Fruit fly (Drosophila melanogaster) whole organism, embryonic: ENCODE data around the gene Eip75B.

Source experiments
- Adf1 ChIP-seq: fragments of 200-800 bp; sonication (Bioruptor generic); IDR thresholded peaks from 2 replicates; pipeline ENCODE4 v1.3.6; 2022; ENCODE audit warnings: missing biosample characterization, missing genetic modification characterization
- B-H2 ChIP-seq: fragments of 200-800 bp; sonication (Bioruptor generic); optimal IDR thresholded peaks from 2 replicates; lab custom pipeline; 2018; ENCODE audit warnings: missing biosample characterization, mild to moderate bottlenecking, missing genetic modification characterization
- BEAF-32 ChIP-seq: fragments of 200-800 bp; sonication (Bioruptor generic); optimal IDR thresholded peaks from 3 replicates; lab custom pipeline; 2017; ENCODE audit warnings: missing biosample characterization, missing genetic modification characterization, mild to moderate bottlenecking, moderate library complexity, missing genetic modification reagents
- Blimp-1 ChIP-seq: fragments of 200-800 bp; sonication (Bioruptor generic); optimal IDR thresholded peaks from 3 replicates; lab custom pipeline; 2018; ENCODE audit warnings: missing biosample characterization, missing genetic modification characterization, mild to moderate bottlenecking, moderate library complexity, missing genetic modification reagents
- CG10147 ChIP-seq: fragments of 200-800 bp; sonication (Bioruptor generic); optimal IDR thresholded peaks from 2 replicates; lab custom pipeline; 2019; ENCODE audit warnings: missing biosample characterization, mild to moderate bottlenecking, missing genetic modification characterization, moderate library complexity
- CG12659 ChIP-seq: fragments of 200-800 bp; sonication (Bioruptor generic); optimal IDR thresholded peaks from 3 replicates; lab custom pipeline; 2017; ENCODE audit warnings: mild to moderate bottlenecking, missing biosample characterization, missing genetic modification reagents, missing genetic modification characterization
- CG13287 ChIP-seq: fragments of 200-800 bp; sonication (Bioruptor generic); IDR thresholded peaks from 2 replicates; pipeline ENCODE4 v1.3.6; 2022; ENCODE audit warnings: missing biosample characterization, missing genetic modification characterization; ENCODE audit not compliant: partially characterized antibody
- CG14710 ChIP-seq: fragments of 200-800 bp; sonication (Bioruptor generic); optimal IDR thresholded peaks from 3 replicates; lab custom pipeline; 2019; ENCODE audit warnings: missing biosample characterization, mild to moderate bottlenecking, missing genetic modification characterization, moderate library complexity
- CG15479 ChIP-seq: fragments of 200-800 bp; sonication (Bioruptor generic); optimal IDR thresholded peaks from 3 replicates; lab custom pipeline; 2019; ENCODE audit warnings: missing biosample characterization, mild to moderate bottlenecking, missing genetic modification characterization, moderate library complexity
- CG17912 ChIP-seq: fragments of 200-800 bp; sonication (Bioruptor generic); optimal IDR thresholded peaks from 2 replicates; lab custom pipeline; 2018; ENCODE audit warnings: missing biosample characterization, mild to moderate bottlenecking, missing genetic modification characterization
- CG2116 ChIP-seq: fragments of 200-800 bp; sonication (Bioruptor generic); optimal IDR thresholded peaks from 3 replicates; lab custom pipeline; 2018; ENCODE audit warnings: missing biosample characterization, mild to moderate bottlenecking, missing genetic modification characterization
- CG32772 ChIP-seq: fragments of 200-800 bp; sonication (Bioruptor generic); IDR thresholded peaks from 2 replicates; pipeline ENCODE4 v1.3.6; 2022; ENCODE audit warnings: missing biosample characterization, missing genetic modification characterization
- CG3407 ChIP-seq: fragments of 200-800 bp; sonication (Bioruptor generic); optimal IDR thresholded peaks from 2 replicates; lab custom pipeline; 2018; ENCODE audit warnings: missing biosample characterization, mild to moderate bottlenecking, missing genetic modification characterization
- CG34224 ChIP-seq: fragments of 200-800 bp; sonication (Bioruptor generic); IDR thresholded peaks from 3 replicates; pipeline ENCODE4 v1.3.6; 2022; ENCODE audit warnings: missing biosample characterization, missing genetic modification characterization; ENCODE audit not compliant: partially characterized antibody
- CG4854 ChIP-seq: fragments of 200-800 bp; sonication (Bioruptor generic); optimal IDR thresholded peaks from 2 replicates; lab custom pipeline; 2016; ENCODE audit warnings: missing biosample characterization, missing genetic modification characterization, inconsistent platforms
- CG6765 ChIP-seq: fragments of 200-800 bp; sonication (Bioruptor generic); optimal IDR thresholded peaks from 3 replicates; lab custom pipeline; 2017; ENCODE audit warnings: missing biosample characterization, mild to moderate bottlenecking, missing genetic modification characterization
- CG8924 ChIP-seq: fragments of 200-800 bp; optimal IDR thresholded peaks from 3 replicates; lab custom pipeline; 2019; ENCODE audit warnings: missing biosample characterization, mild to moderate bottlenecking, missing genetic modification characterization, moderate library complexity
- CG9797 ChIP-seq: fragments of 200-800 bp; sonication (Bioruptor generic); optimal IDR thresholded peaks from 3 replicates; lab custom pipeline; 2018; ENCODE audit warnings: missing biosample characterization, mild to moderate bottlenecking, missing genetic modification characterization
- Camta ChIP-seq: fragments of 200-800 bp; sonication (Bioruptor generic); optimal IDR thresholded peaks from 2 replicates; lab custom pipeline; 2016; ENCODE audit warnings: missing biosample characterization, missing genetic modification characterization
- Chrac-16 ChIP-seq: fragments of 200-800 bp; sonication (Bioruptor generic); optimal IDR thresholded peaks from 3 replicates; lab custom pipeline; 2016; ENCODE audit warnings: missing biosample characterization, missing genetic modification characterization
- Deaf1 ChIP-seq: fragments of 200-800 bp; optimal IDR thresholded peaks from 3 replicates; lab custom pipeline; 2019; ENCODE audit warnings: missing biosample characterization, mild to moderate bottlenecking, missing genetic modification characterization, moderate library complexity
- Doc3 ChIP-seq: fragments of 200-800 bp; sonication (Bioruptor generic); IDR thresholded peaks from 3 replicates; pipeline ENCODE4 v1.3.6; 2022; ENCODE audit warnings: missing biosample characterization, missing genetic modification characterization; ENCODE audit not compliant: partially characterized antibody
- Eip74EF ChIP-seq, 2 experiments: fragments of 200-800 bp in 1 of 2; fragments of >200 bp in 1 of 2; sonication (Bioruptor generic) in 1 of 2; optimal IDR thresholded peaks; 2 replicates each; lab custom pipeline; 2017 to 2019; ENCODE audit warnings: missing biosample characterization in 2 of 2, missing genetic modification characterization in 2 of 2, mild to moderate bottlenecking in 1 of 2, moderate library complexity in 1 of 2
- MTF-1 ChIP-seq: fragments of 200-800 bp; sonication (Bioruptor generic); optimal IDR thresholded peaks from 2 replicates; lab custom pipeline; 2018; ENCODE audit warnings: missing biosample characterization, mild to moderate bottlenecking, missing genetic modification characterization, borderline replicate concordance
- Max ChIP-seq: fragments of 200-800 bp; sonication (Bioruptor generic); optimal IDR thresholded peaks from 2 replicates; lab custom pipeline; 2016; ENCODE audit warnings: missing biosample characterization, mild to moderate bottlenecking, missing genetic modification characterization
- Rfx ChIP-seq: fragments of 200-800 bp; sonication (Bioruptor generic); IDR thresholded peaks from 2 replicates; pipeline ENCODE4 v1.3.6; 2022; ENCODE audit warnings: missing biosample characterization, missing genetic modification characterization
- Scr ChIP-seq: fragments of 200-800 bp; sonication (Bioruptor generic); IDR thresholded peaks from 2 replicates; pipeline ENCODE4 v1.3.6; 2022; ENCODE audit warnings: missing biosample characterization, missing genetic modification characterization; ENCODE audit not compliant: partially characterized antibody
- Sry-β ChIP-seq: fragments of 200-800 bp; sonication (Bioruptor generic); optimal IDR thresholded peaks from 2 replicates; lab custom pipeline; 2018; ENCODE audit warnings: missing biosample characterization, mild to moderate bottlenecking, missing genetic modification characterization, moderate library complexity
- Vsx1 ChIP-seq: fragments of 200-800 bp; sonication (Bioruptor generic); optimal IDR thresholded peaks from 2 replicates; lab custom pipeline; 2017; ENCODE audit warnings: missing biosample characterization, mild to moderate bottlenecking, missing genetic modification characterization, missing genetic modification reagents
- bsh ChIP-seq, 2 experiments: fragments of 200-800 bp; sonication (Bioruptor generic); optimal IDR thresholded peaks; 2 replicates each; lab custom pipeline; 2017 to 2018; ENCODE audit warnings: mild to moderate bottlenecking in 2 of 2, missing biosample characterization in 2 of 2, missing genetic modification characterization in 2 of 2, moderate library complexity in 1 of 2
- cg ChIP-seq: fragments of 200-800 bp; sonication (Bioruptor generic); optimal IDR thresholded peaks from 3 replicates; lab custom pipeline; 2019; ENCODE audit warnings: missing biosample characterization, mild to moderate bottlenecking, missing genetic modification characterization, moderate library complexity
- chinmo ChIP-seq: fragments of 200-800 bp; sonication (Bioruptor generic); IDR thresholded peaks from 4 replicates; pipeline ENCODE4 v1.3.6; 2022; ENCODE audit warnings: missing biosample characterization, missing genetic modification characterization; ENCODE audit not compliant: partially characterized antibody
- chm ChIP-seq: fragments of 200-800 bp; sonication (Bioruptor generic); IDR thresholded peaks from 2 replicates; pipeline ENCODE4 v1.3.6; 2022; ENCODE audit warnings: missing biosample characterization, missing genetic modification characterization
- crp ChIP-seq, 2 experiments: fragments of 200-800 bp; sonication (Bioruptor generic); optimal IDR thresholded peaks; 2 replicates in 1 of 2; 3 replicates in 1 of 2; lab custom pipeline; 2017; ENCODE audit warnings: missing biosample characterization in 2 of 2, missing genetic modification characterization in 2 of 2, mild to moderate bottlenecking in 1 of 2, moderate library complexity in 1 of 2
- dmrt99B ChIP-seq: fragments of 200-800 bp; sonication (Bioruptor generic); optimal IDR thresholded peaks from 2 replicates; lab custom pipeline; 2018; ENCODE audit warnings: missing biosample characterization, mild to moderate bottlenecking, missing genetic modification characterization, moderate library complexity
- en ChIP-seq: fragments of 200-800 bp; sonication (Bioruptor generic); optimal IDR thresholded peaks from 2 replicates; lab custom pipeline; 2016; ENCODE audit warnings: missing biosample characterization, missing genetic modification characterization
- esg ChIP-seq: fragments of 200-800 bp; sonication (Bioruptor generic); conservative IDR thresholded peaks from 2 replicates; pipeline ENCODE4 v1.3.6; 2022; ENCODE audit warnings: missing biosample characterization, missing genetic modification characterization
- kni ChIP-seq: fragments of 200-800 bp; sonication (Bioruptor generic); optimal IDR thresholded peaks from 3 replicates; lab custom pipeline; 2017; ENCODE audit warnings: mild to moderate bottlenecking, missing biosample characterization, missing genetic modification reagents, missing genetic modification characterization
- nom ChIP-seq: fragments of 200-800 bp; sonication (Bioruptor generic); optimal IDR thresholded peaks from 2 replicates; lab custom pipeline; 2017; ENCODE audit warnings: missing biosample characterization, missing genetic modification characterization, mild to moderate bottlenecking, moderate library complexity, missing genetic modification reagents
- org-1 ChIP-seq: fragments of 200-800 bp; sonication (Bioruptor generic); optimal IDR thresholded peaks from 2 replicates; lab custom pipeline; 2017; ENCODE audit warnings: missing biosample characterization, missing genetic modification characterization
- psq ChIP-seq: fragments of 200-800 bp; sonication (Bioruptor generic); optimal IDR thresholded peaks from 2 replicates; lab custom pipeline; 2017; ENCODE audit warnings: missing biosample characterization, missing genetic modification characterization
- rib ChIP-seq: fragments of 200-800 bp; sonication (Bioruptor generic); IDR thresholded peaks from 2 replicates; pipeline ENCODE4 v1.3.6; 2022; ENCODE audit warnings: missing biosample characterization, missing genetic modification characterization
- sd ChIP-seq: fragments of 200-800 bp; sonication (Bioruptor generic); optimal IDR thresholded peaks from 3 replicates; lab custom pipeline; 2018; ENCODE audit warnings: missing biosample characterization, mild to moderate bottlenecking, missing genetic modification characterization, moderate library complexity
- sna ChIP-seq: fragments of 200-800 bp; sonication (Bioruptor generic); IDR thresholded peaks from 2 replicates; pipeline ENCODE4 v1.3.6; 2022; ENCODE audit warnings: missing biosample characterization, missing genetic modification characterization; ENCODE audit not compliant: partially characterized antibody
- sob ChIP-seq: fragments of 200-800 bp; sonication (Bioruptor generic); IDR thresholded peaks from 2 replicates; pipeline ENCODE4 v1.3.6; 2022; ENCODE audit warnings: missing biosample characterization, missing genetic modification characterization
- vvl ChIP-seq: fragments of 200-800 bp; sonication (Bioruptor generic); IDR thresholded peaks from 2 replicates; pipeline ENCODE4 v1.3.6; 2022; ENCODE audit warnings: missing biosample characterization, missing genetic modification characterization
- zfh2 ChIP-seq: fragments of 200-800 bp; sonication (Bioruptor generic); optimal IDR thresholded peaks from 2 replicates; lab custom pipeline; 2016; ENCODE audit warnings: missing biosample characterization, missing genetic modification characterization

The Eip75B gene

dm6 chr3L:17991014-17991413 lies 73.5 kb downstream of the Eip75B start (continued):
- no peak for TF ChIP-seq CG14710 (tag; lab: Kevin White, UChicago)
- no peak for TF ChIP-seq Rfx (GFP tag; lab: Robert Waterston, UW)
- TF ChIP-seq en, result no peak
- TF ChIP-seq CG4854, result no peak
- no peak for TF ChIP-seq zfh2 (GFP tag; lab: Kevin White, UChicago)
- no peak for TF ChIP-seq sob
- TF ChIP-seq CG12659 (GFP tag; lab: Kevin White, UChicago), result no peak
- peak; percentile 84 for TF ChIP-seq sd
- no peak for TF ChIP-seq CG3407 (GFP tag; lab: Kevin White, UChicago)
- peak in 1 of 2 experiments; percentile 76 for TF ChIP-seq Eip74EF (GFP tag; optimal IDR thresholded peaks at IDR 0.05; lab: Kevin White, UChicago)
- TF ChIP-seq esg (GFP tag; lab: Robert Waterston, UW), result no peak
- peak; percentile 3 for TF ChIP-seq B-H2 (GFP tag; lab: Kevin White, UChicago)
- TF ChIP-seq org-1 (GFP tag; lab: Kevin White, UChicago), result no peak
- no peak for TF ChIP-seq crp (GFP tag; optimal IDR thresholded peaks at IDR 0.05; lab: Kevin White, UChicago)
- no peak for TF ChIP-seq CG17912 (GFP tag; lab: Kevin White, UChicago)
- TF ChIP-seq chm (GFP tag; lab: Robert Waterston, UW), result no peak
- no peak for TF ChIP-seq CG8924 (tag; lab: Kevin White, UChicago)
- TF ChIP-seq Max (GFP tag; lab: Kevin White, UChicago), result no peak
- TF ChIP-seq Chrac-16 (GFP tag; lab: Kevin White, UChicago), result no peak
- peak; percentile 88 for TF ChIP-seq chinmo (GFP tag; lab: Robert Waterston, UW)
- no peak for TF ChIP-seq Sry-β (GFP tag; lab: Kevin White, UChicago)
- peak; percentile 77 for TF ChIP-seq rib
- no peak for TF ChIP-seq Camta (GFP tag; lab: Kevin White, UChicago)
- no peak for TF ChIP-seq CG2116 (GFP tag; lab: Kevin White, UChicago)
- no peak for TF ChIP-seq CG10147 (GFP tag; lab: Kevin White, UChicago)
- TF ChIP-seq dmrt99B, result no peak

dm6 chr3L:17989988-17990401 lies 74.5 kb downstream of the Eip75B start:
- TF ChIP-seq chm (GFP tag; lab: Robert Waterston, UW) (0 out of 2 replicates have a peak, but pooled peaks have one; percentile 39), Adf1 (peak; percentile 16; the same call in 1 of the 2 replicates), Doc3 (0 out of 3 replicates have a peak, but pooled peaks have one; percentile 15), CG32772 (0 out of 2 replicates have a peak, but pooled peaks have one; percentile 25), Blimp-1 (peak; percentile 74), Vsx1 (GFP tag; lab: Kevin White, UChicago) (peak; percentile 7), sna (GFP tag; lab: Robert Waterston, UW) (no peak), BEAF-32 (GFP tag; lab: Kevin White, UChicago) (no peak), Deaf1 (tag; lab: Kevin White, UChicago) (peak; percentile 94), MTF-1 (GFP tag; lab: Kevin White, UChicago) (no peak), CG15479 (GFP tag; lab: Kevin White, UChicago) (peak; percentile 8), vvl (peak; percentile 58; the same call in 1 of the 2 replicates), CG6765 (GFP tag; lab: Kevin White, UChicago) (no peak), psq (peak; percentile 93), bsh (GFP tag; optimal IDR thresholded peaks at IDR 0.05; lab: Kevin White, UChicago) (peak in 1 of 2 experiments; percentile 16), Scr (GFP tag; lab: Robert Waterston, UW) (0 out of 2 replicates have a peak, but pooled peaks have one; percentile 9), rib (peak; percentile 39; the same call in 1 of the 2 replicates), CG9797 (GFP tag; lab: Kevin White, UChicago) (no peak), kni (GFP tag; lab: Kevin White, UChicago) (peak; percentile 80), nom (peak; percentile 79), CG34224 (GFP tag; lab: Robert Waterston, UW) (peak; percentile 11; the same call in 1 of the 3 replicates), cg (GFP tag; lab: Kevin White, UChicago) (peak; percentile 78), CG14710 (tag; lab: Kevin White, UChicago) (no peak), CG13287 (GFP tag; lab: Robert Waterston, UW) (peak; percentile 17; the same call in 1 of the 2 replicates)
